Fruit fly (Drosophila melanogaster): ENCODE measurements around the gene Archease.

The Archease gene

DNA sequence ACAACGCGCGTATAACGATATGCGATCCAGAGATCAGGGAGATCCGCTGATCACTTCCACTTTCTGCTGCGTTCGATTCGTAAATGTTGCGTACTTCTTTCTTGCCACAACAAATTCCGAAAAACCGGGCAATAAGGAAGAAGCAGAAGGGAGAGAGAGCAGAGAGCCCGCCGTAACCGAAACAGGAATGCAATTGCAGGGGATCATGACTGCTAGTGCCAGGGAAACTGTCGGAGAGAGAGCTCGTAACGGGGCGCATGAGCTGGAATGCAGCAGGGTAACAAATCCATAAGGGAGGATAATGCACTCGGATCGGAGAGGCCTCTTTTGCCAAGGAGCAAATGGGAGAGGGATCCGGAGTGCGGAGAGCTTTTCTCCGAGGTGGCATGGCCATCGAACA lies 24.3 kb downstream of the Archease start:
- TF ChIP-seq usp (GFP tag; optimal IDR thresholded peaks at IDR 0.05) (no peak), psq (optimal IDR thresholded peaks at IDR 0.05) (no peak), pan (optimal IDR thresholded peaks at IDR 0.05) (no peak)

- TF ChIP-seq pan (optimal IDR thresholded peaks at IDR 0.05) (no peak), psq (optimal IDR thresholded peaks at IDR 0.05) (no peak), EcR (GFP tag; optimal IDR thresholded peaks at IDR 0.05) (peak in 1 of 2 experiments; percentile 47)
These were observed 25.8 kb downstream of the Archease start for dm6 chr3R:21636867-21637481.

DNA sequence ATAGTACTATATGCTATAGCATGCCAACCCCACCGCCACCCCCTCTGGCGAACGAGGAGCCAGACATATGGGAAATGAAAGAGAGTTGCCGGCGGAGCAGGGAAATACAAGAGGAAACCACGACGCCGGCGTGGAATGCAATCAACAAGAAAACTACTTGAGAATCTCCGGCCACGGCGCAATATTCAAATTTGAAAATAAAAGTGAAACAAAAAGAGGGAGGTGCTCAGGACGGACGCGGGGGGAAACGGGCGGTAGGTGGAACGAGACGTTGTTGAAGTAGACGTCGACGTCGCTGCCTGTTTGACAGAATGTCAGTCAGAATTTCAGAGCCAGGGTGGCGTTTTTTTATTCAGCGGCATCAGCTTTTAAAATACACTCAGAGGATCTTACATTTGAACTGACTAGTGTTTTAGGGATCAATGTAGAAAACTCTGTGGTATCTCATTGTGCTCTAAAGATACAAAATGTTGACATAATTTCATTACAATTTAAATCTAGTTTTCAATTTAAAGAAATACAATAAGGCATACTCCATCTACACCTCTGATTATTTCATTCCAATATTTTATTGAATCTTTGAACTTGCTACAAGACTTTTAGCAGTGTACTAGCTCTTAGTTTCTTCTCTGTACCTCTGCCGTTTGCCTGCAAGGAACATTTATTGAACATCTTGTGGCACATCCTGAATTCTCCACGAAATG lies 26.6 kb downstream of the Archease start:
- TF ChIP-seq psq (optimal IDR thresholded peaks at IDR 0.05) (no peak), Dll (optimal IDR thresholded peaks at IDR 0.05) (no peak), EcR (GFP tag; optimal IDR thresholded peaks at IDR 0.05) (no peak), pan (optimal IDR thresholded peaks at IDR 0.05) (no peak)

DNA sequence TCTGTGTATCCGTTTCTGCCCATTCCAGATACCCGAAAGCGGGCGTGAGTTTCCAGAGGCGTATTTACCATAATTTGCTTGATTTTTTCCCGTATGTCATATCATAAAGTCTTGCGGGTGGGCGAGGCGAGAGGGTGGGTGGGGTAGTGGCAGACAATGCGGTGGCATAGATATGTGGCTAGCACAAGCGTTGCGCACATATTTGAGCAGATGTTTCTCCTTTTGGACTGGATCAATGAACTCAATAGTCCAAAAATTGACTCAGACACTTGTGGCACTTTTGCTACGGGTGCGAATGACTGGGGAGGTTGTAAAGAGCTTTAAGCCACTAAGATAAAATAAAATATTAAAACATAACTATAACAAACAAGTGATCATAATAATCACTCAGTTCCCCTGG lies 27.6 kb downstream of the Archease start:
- TF ChIP-seq EcR (GFP tag; optimal IDR thresholded peaks at IDR 0.05), result no peak
- no peak for TF ChIP-seq CG8478 (optimal IDR thresholded peaks at IDR 0.05)
- TF ChIP-seq Dll (optimal IDR thresholded peaks at IDR 0.05), result no peak

DNA sequence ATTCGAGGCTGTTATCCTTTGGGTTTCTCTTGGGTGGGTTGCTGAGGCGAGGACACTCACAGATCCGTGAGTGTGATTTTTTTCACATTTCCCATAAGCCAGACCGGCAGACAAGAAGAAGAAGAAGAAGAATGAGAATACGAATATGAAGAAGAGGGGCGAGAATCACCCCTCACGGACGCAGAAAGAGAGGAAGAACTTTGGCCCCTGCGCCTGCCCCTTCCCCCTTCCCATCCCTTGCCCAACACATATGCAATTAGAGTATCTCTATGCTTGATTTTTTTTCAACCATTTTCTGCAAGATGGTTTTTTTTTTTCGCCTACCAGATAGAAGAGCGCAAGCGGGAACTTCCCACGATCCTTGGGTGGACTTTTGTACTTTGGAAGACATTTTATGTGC lies 28.1 kb downstream of the Archease start:
- TF ChIP-seq EcR (GFP tag; optimal IDR thresholded peaks at IDR 0.05), result no peak
- TF ChIP-seq psq (optimal IDR thresholded peaks at IDR 0.05), result no peak
- no peak for TF ChIP-seq Dll (optimal IDR thresholded peaks at IDR 0.05)
- no peak for TF ChIP-seq CG8478 (optimal IDR thresholded peaks at IDR 0.05)
- no peak for TF ChIP-seq usp (GFP tag; optimal IDR thresholded peaks at IDR 0.05)
- no peak for TF ChIP-seq pan (optimal IDR thresholded peaks at IDR 0.05)

- no peak for TF ChIP-seq usp (GFP tag; optimal IDR thresholded peaks at IDR 0.05)
- TF ChIP-seq CG8478 (optimal IDR thresholded peaks at IDR 0.05), result no peak
- TF ChIP-seq psq (optimal IDR thresholded peaks at IDR 0.05), result no peak
- TF ChIP-seq EcR (GFP tag; optimal IDR thresholded peaks at IDR 0.05), result no peak
- TF ChIP-seq Dll (optimal IDR thresholded peaks at IDR 0.05), result no peak
- TF ChIP-seq pan (optimal IDR thresholded peaks at IDR 0.05), result no peak
These were observed 29.0 kb downstream of the Archease start for dm6 chr3R:21633781-21634102.

DNA sequence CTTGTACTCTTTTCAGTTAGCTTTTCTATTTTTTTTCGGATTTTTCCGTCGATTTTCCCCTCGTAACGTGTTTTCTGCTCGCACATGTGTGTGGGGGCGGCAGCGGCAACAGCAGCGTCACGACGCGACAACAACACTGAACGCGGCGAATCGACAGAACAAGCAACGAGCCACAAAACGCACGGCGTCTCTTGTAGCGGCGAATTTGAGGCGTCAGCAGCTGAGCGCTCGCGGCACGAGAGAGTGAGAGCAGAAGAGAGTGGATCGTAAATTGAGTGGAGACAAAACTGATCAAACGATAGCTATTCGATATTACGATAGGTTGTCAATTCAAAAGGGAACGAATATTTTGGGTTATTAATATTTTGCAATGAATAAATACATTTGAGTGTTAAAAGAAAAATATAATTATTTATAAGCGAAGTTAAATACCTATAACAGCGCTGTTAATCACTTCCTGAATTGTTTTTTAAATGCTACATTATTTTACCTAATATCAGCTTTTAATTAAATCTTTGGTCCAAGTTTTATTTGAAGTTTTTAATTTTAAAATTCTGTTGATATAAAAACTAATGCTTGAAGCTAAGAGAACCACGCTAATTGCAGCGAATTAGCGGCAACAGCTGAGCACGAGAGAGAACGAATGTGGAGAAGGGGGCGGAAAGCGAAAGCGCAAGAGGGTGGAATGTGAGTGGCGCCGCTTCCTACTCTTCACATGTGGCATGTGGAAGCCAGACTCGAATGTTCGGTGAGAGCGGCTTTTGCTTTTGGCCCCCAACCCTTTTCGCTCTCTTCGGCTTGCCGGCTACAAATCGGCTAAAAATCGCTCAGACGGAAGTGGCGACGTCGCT lies 29.6 kb downstream of the Archease start:
- TF ChIP-seq CG8478 (optimal IDR thresholded peaks at IDR 0.05) (no peak), Dll (optimal IDR thresholded peaks at IDR 0.05) (peak; percentile 59)

- no peak for TF ChIP-seq CG8478 (optimal IDR thresholded peaks at IDR 0.05)
- no peak for TF ChIP-seq Dll (optimal IDR thresholded peaks at IDR 0.05)
- no peak for TF ChIP-seq EcR (GFP tag; optimal IDR thresholded peaks at IDR 0.05)
- TF ChIP-seq pan (optimal IDR thresholded peaks at IDR 0.05), result no peak
- no peak for TF ChIP-seq psq (optimal IDR thresholded peaks at IDR 0.05)
- no peak for TF ChIP-seq usp (GFP tag; optimal IDR thresholded peaks at IDR 0.05)
These were observed 30.2 kb downstream of the Archease start for dm6 chr3R:21632582-21632929.

- no peak for TF ChIP-seq psq (optimal IDR thresholded peaks at IDR 0.05)
- TF ChIP-seq EcR (GFP tag; optimal IDR thresholded peaks at IDR 0.05), result no peak
- no peak for TF ChIP-seq CG8478 (optimal IDR thresholded peaks at IDR 0.05)
- no peak for TF ChIP-seq Dll (optimal IDR thresholded peaks at IDR 0.05)
- no peak for TF ChIP-seq usp (GFP tag; optimal IDR thresholded peaks at IDR 0.05)
- no peak for TF ChIP-seq pan (optimal IDR thresholded peaks at IDR 0.05)
These were observed 30.9 kb downstream of the Archease start for dm6 chr3R:21631757-21632473.

dm6 chr3R:21630979-21631499 lies 31.7 kb downstream of the Archease start:
- TF ChIP-seq psq (optimal IDR thresholded peaks at IDR 0.05) (no peak), pan (optimal IDR thresholded peaks at IDR 0.05) (peak; percentile 57)

DNA sequence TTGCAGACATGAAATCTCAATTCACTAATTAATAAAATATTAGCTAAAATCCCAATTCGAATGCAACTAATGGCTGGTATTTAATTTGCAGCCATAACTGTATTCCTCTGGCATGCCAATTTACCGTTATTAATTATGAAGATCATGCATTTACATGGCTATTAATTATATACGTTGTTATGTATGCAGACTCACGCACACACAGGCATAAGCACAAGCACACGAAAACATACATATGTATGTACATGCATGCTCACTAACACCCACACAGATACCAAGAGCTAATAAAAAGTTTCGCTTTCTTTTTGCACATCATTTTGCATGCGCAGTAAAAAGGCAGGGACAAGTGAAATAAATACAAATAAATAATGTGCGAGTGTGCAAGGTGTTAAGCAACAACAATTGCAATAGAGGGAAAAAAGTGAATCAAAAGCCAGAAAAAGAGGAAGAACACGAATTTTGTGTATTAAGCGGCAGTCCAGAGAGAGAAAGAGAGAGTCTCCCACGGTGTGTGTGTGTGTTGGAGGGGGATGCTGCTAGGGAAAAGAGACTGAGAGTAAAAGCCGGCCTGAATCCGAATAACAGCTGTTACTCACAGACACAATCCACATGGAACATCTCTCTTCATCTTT lies 32.4 kb downstream of the Archease start:
- TF ChIP-seq pan (optimal IDR thresholded peaks at IDR 0.05) (no peak), Dll (optimal IDR thresholded peaks at IDR 0.05) (no peak), usp (GFP tag; optimal IDR thresholded peaks at IDR 0.05) (no peak), CG8478 (optimal IDR thresholded peaks at IDR 0.05) (no peak), psq (optimal IDR thresholded peaks at IDR 0.05) (no peak), EcR (GFP tag; optimal IDR thresholded peaks at IDR 0.05) (no peak)
